Worm (Caenorhabditis elegans) whole organism, L3 larva: ENCODE measurements around the gene grl-13.

Source experiments
- ZK546.5 ChIP-seq: sonication (generic microtip); optimal IDR thresholded peaks from 2 replicates; lab custom pipeline; 2017; ENCODE audit warnings: missing biosample characterization, missing genetic modification characterization
- aly-2 ChIP-seq: fragments of 150-350 bp; optimal IDR thresholded peaks from 2 replicates; lab custom pipeline; 2014; ENCODE audit warnings: missing biosample characterization, missing genetic modification characterization
- ama-1 ChIP-seq: fragments of 150-350 bp; optimal IDR thresholded peaks from 2 replicates; lab custom pipeline; 2018
- ceh-16 ChIP-seq: sonication (generic microtip); optimal IDR thresholded peaks from 2 replicates; lab custom pipeline; 2017; ENCODE audit warnings: missing biosample characterization, missing genetic modification characterization
- ceh-9 ChIP-seq: sonication (generic microtip); optimal IDR thresholded peaks from 2 replicates; lab custom pipeline; 2018; ENCODE audit warnings: missing biosample characterization, missing genetic modification characterization
- daf-12 ChIP-seq: fragments of 150-350 bp; optimal IDR thresholded peaks from 2 replicates; lab custom pipeline; 2014; ENCODE audit warnings: missing biosample characterization, missing genetic modification reagents, missing genetic modification characterization
- egl-27 ChIP-seq: sonication (generic microtip); optimal IDR thresholded peaks from 4 replicates; lab custom pipeline; 2017; ENCODE audit warnings: missing biosample characterization, missing genetic modification reagents, missing genetic modification characterization
- egl-5 ChIP-seq: fragments of 150-350 bp; optimal IDR thresholded peaks from 2 replicates; lab custom pipeline; 2017; ENCODE audit warnings: missing biosample characterization, missing genetic modification reagents, missing genetic modification characterization, inconsistent platforms
- elt-1 ChIP-seq: fragments of 150-350 bp; optimal IDR thresholded peaks from 2 replicates; lab custom pipeline; 2014; ENCODE audit warnings: missing biosample characterization, missing genetic modification characterization
- eor-1 ChIP-seq, 2 experiments: fragments of 150-350 bp; optimal IDR thresholded peaks; 2 replicates each; lab custom pipeline; 2014 to 2018; ENCODE audit warnings: missing biosample characterization in 2 of 2, missing genetic modification characterization in 2 of 2
- fkh-10 ChIP-seq: sonication (generic microtip); optimal IDR thresholded peaks from 2 replicates; lab custom pipeline; 2017; ENCODE audit warnings: missing biosample characterization, missing genetic modification reagents, missing genetic modification characterization
- fkh-2 ChIP-seq: fragments of 150-350 bp; optimal IDR thresholded peaks from 2 replicates; lab custom pipeline; 2014; ENCODE audit warnings: missing biosample characterization, missing genetic modification reagents, missing genetic modification characterization
- hmg-11 ChIP-seq: sonication (generic microtip); optimal IDR thresholded peaks from 2 replicates; lab custom pipeline; 2016; ENCODE audit warnings: missing genetic modification characterization, missing compliant biosample characterization
- lsy-12 ChIP-seq: sonication (generic microtip); optimal IDR thresholded peaks from 2 replicates; lab custom pipeline; 2016; ENCODE audit warnings: mild to moderate bottlenecking, missing genetic modification characterization, missing compliant biosample characterization
- mdl-1 ChIP-seq: fragments of 150-350 bp; optimal IDR thresholded peaks from 2 replicates; lab custom pipeline; 2014; ENCODE audit warnings: missing biosample characterization, missing genetic modification characterization
- nfya-1 ChIP-seq: sonication (generic microtip); optimal IDR thresholded peaks from 2 replicates; lab custom pipeline; 2017; ENCODE audit warnings: missing genetic modification characterization, mild to moderate bottlenecking, missing compliant biosample characterization, antibody characterized with exemption, moderate library complexity; ENCODE audit not compliant: insufficient read depth
- nhr-11 ChIP-seq: fragments of 150-350 bp; optimal IDR thresholded peaks from 2 replicates; lab custom pipeline; 2014; ENCODE audit warnings: missing biosample characterization, missing genetic modification characterization
- nhr-12 ChIP-seq: fragments of 150-350 bp; optimal IDR thresholded peaks from 2 replicates; lab custom pipeline; 2014; ENCODE audit warnings: missing biosample characterization, missing genetic modification characterization
- nhr-23 ChIP-seq: fragments of 150-350 bp; optimal IDR thresholded peaks from 2 replicates; lab custom pipeline; 2014; ENCODE audit warnings: missing biosample characterization, missing genetic modification reagents, missing genetic modification characterization
- nhr-237 ChIP-seq: fragments of 150-350 bp; optimal IDR thresholded peaks from 2 replicates; lab custom pipeline; 2014; ENCODE audit warnings: missing biosample characterization, missing genetic modification characterization
- nhr-25 ChIP-seq: sonication (generic microtip); optimal IDR thresholded peaks from 2 replicates; lab custom pipeline; 2017; ENCODE audit warnings: missing biosample characterization, missing genetic modification characterization
- nhr-28 ChIP-seq: fragments of 150-350 bp; optimal IDR thresholded peaks from 2 replicates; lab custom pipeline; 2014; ENCODE audit warnings: missing biosample characterization, missing genetic modification characterization
- nhr-43 ChIP-seq: sonication (generic microtip); optimal IDR thresholded peaks from 2 replicates; lab custom pipeline; 2016; ENCODE audit warnings: mild to moderate bottlenecking, missing genetic modification characterization, missing compliant biosample characterization; ENCODE audit not compliant: poor library complexity, severe bottlenecking
- nhr-67 ChIP-seq: fragments of 150-350 bp; optimal IDR thresholded peaks from 2 replicates; lab custom pipeline; 2014; ENCODE audit warnings: missing biosample characterization, missing genetic modification characterization
- nhr-77 ChIP-seq: fragments of 150-350 bp; optimal IDR thresholded peaks from 2 replicates; lab custom pipeline; 2014; ENCODE audit warnings: missing biosample characterization, missing genetic modification characterization
- pha-4 ChIP-seq: fragments of 150-350 bp; optimal IDR thresholded peaks from 2 replicates; lab custom pipeline; 2014; ENCODE audit warnings: missing biosample characterization, missing genetic modification reagents, missing genetic modification characterization
- skn-1 ChIP-seq: fragments of 150-350 bp; optimal IDR thresholded peaks from 2 replicates; lab custom pipeline; 2014; ENCODE audit warnings: missing biosample characterization, missing genetic modification characterization
- snpc-4 ChIP-seq: fragments of 150-350 bp; optimal IDR thresholded peaks from 2 replicates; lab custom pipeline; 2014; ENCODE audit warnings: missing biosample characterization, missing genetic modification characterization
- tbx-2 ChIP-seq: sonication (generic microtip); optimal IDR thresholded peaks from 2 replicates; lab custom pipeline; 2016; ENCODE audit warnings: mild to moderate bottlenecking, missing genetic modification characterization, missing compliant biosample characterization
- unc-39 ChIP-seq: sonication (generic microtip); optimal IDR thresholded peaks from 4 replicates; lab custom pipeline; 2017; ENCODE audit warnings: missing biosample characterization, missing genetic modification characterization
- unc-62 ChIP-seq: fragments of 150-350 bp; sonication (generic microtip); optimal IDR thresholded peaks from 4 replicates; lab custom pipeline; 2014; ENCODE audit warnings: missing biosample characterization, missing genetic modification reagents, missing genetic modification characterization
- zag-1 ChIP-seq: fragments of 150-350 bp; optimal IDR thresholded peaks from 2 replicates; lab custom pipeline; 2014; ENCODE audit warnings: missing biosample characterization, missing genetic modification characterization
- ztf-11 ChIP-seq: fragments of 150-350 bp; optimal IDR thresholded peaks from 2 replicates; lab custom pipeline; 2014; ENCODE audit warnings: missing biosample characterization, missing genetic modification characterization
- ztf-4 ChIP-seq: fragments of 150-350 bp; optimal IDR thresholded peaks from 2 replicates; lab custom pipeline; 2014; ENCODE audit warnings: missing biosample characterization, missing genetic modification characterization

Gene grl-13

ce11 chrV:4346799-4347198 is 17.6 kb downstream of the grl-13 start, which contains the start of gene mcm-7 (continued):
- TF ChIP-seq hmg-11 (tag; lab: Kevin White, UChicago) (peak; percentile 74), nhr-28 (no peak), egl-5 (tag; lab: Kevin White, UChicago) (no peak), nhr-77 (tag; lab: Kevin White, UChicago) (no peak), ZK546.5 (tag; lab: Kevin White, UChicago) (no peak), unc-62 (GFP tag; lab: Kevin White, UChicago) (no peak), mdl-1 (tag; lab: Kevin White, UChicago) (no peak), elt-1 (tag; lab: Kevin White, UChicago) (no peak)

ce11 chrV:4346325-4346724 is 18.1 kb downstream of the grl-13 start, which contains the start of gene hpo-18:
Gene hpo-18, minus strand, starts transcription at chrV:4346425.
- no peak for TF ChIP-seq ZK546.5 (tag; lab: Kevin White, UChicago)
- no peak for TF ChIP-seq eor-1 (tag; optimal IDR thresholded peaks at IDR 0.05; lab: Kevin White, UChicago)
- TF ChIP-seq pha-4 (tag; lab: Kevin White, UChicago) = no peak
- TF ChIP-seq snpc-4 (tag; lab: Kevin White, UChicago) = no peak
- TF ChIP-seq nhr-23 (tag; lab: Kevin White, UChicago) = no peak
- TF ChIP-seq nhr-67 (tag; lab: Kevin White, UChicago) = no peak
- TF ChIP-seq fkh-2 = no peak
- TF ChIP-seq unc-39 = no peak
- TF ChIP-seq aly-2 (tag; lab: Kevin White, UChicago) = no peak
- no peak for TF ChIP-seq nhr-237 (tag; lab: Kevin White, UChicago)
- TF ChIP-seq ztf-4 (tag; lab: Kevin White, UChicago) = no peak
- TF ChIP-seq nhr-12 (tag; lab: Kevin White, UChicago) = no peak
- no peak for TF ChIP-seq lsy-12
- TF ChIP-seq nhr-28 = no peak
- no peak for TF ChIP-seq nhr-25 (tag; lab: Kevin White, UChicago)
- no peak for TF ChIP-seq daf-12
- TF ChIP-seq ztf-11 = no peak
- TF ChIP-seq egl-27 = no peak

DNA sequence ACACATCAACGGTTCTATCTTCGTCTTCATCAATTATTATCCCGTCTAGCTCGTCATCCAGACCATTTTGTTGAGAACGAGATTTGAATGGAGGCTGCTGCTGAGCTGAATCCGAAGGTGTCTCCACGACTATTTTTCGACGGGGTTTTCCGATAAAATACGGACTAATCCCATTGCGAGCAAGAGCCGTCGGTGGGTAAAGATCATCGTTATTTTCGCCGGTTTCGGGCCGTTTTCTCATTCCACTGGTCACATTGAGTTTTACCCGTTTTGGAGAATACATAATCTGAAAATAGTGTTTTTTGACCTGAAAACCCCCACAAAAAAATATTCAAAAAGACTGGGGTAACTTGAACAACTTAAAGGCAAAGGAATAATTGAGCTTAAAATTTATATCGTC is 18.7 kb downstream of the grl-13 start, which contains the start of gene figl-1:
figl-1 (minus strand) TSS at position 286 of the 400 bp plus-strand sequence.
- TF ChIP-seq nhr-237 (tag; lab: Kevin White, UChicago) = no peak
- peak; percentile 19 for TF ChIP-seq nhr-43 (tag; lab: Kevin White, UChicago)
- TF ChIP-seq lsy-12 = no peak
- TF ChIP-seq nhr-25 (tag; lab: Kevin White, UChicago) = no peak
- TF ChIP-seq nhr-28 = no peak
- TF ChIP-seq nhr-12 (tag; lab: Kevin White, UChicago) = no peak
- no peak for TF ChIP-seq nhr-11 (tag; lab: Kevin White, UChicago)
- TF ChIP-seq fkh-10 (GFP tag; lab: Kevin White, UChicago) = no peak
- TF ChIP-seq, all 47 proteins: peak for 1

ce11 chrV:4341736-4342135 is 22.7 kb downstream of the grl-13 start:
- no peak for TF ChIP-seq ceh-9 (tag; lab: Kevin White, UChicago)
- no peak for TF ChIP-seq skn-1 (tag; lab: Kevin White, UChicago)
- TF ChIP-seq pha-4 (tag; lab: Kevin White, UChicago) = peak; percentile 27

DNA sequence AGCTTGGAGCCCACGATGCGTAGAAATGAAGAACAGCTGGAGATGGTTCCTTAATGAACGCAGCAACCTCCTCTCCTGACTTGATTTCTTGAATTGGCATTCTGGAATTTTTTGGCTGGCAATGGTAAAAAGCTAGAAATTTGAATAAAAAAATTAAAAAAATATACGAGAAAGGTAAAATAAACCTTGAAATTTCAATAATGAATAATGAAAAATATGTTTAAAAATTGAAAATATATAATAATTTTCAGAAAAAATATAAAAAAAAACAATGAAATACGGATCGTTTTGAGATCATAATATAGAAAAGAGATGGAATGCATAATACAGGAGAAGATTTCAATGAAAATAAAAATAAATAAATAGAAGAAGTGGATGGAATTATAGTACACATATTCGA is 23.2 kb downstream of the grl-13 start, which contains the start of gene glrx-3:
glrx-3 (minus strand) TSS at position 101 of the 400 bp plus-strand sequence.
- TF ChIP-seq ama-1 (lab: Kevin White, UChicago) (no peak), egl-27 (no peak), tbx-2 (tag; lab: Kevin White, UChicago) (no peak), zag-1 (tag; lab: Kevin White, UChicago) (no peak), ceh-16 (tag; lab: Kevin White, UChicago) (no peak), nfya-1 (no peak), nhr-23 (tag; lab: Kevin White, UChicago) (no peak), unc-39 (no peak), ZK546.5 (tag; lab: Kevin White, UChicago) (no peak)
